Worm (Caenorhabditis elegans) whole organism, L1 larva: ENCODE measurements around the gene cogc-4.

Source experiments
- ama-1 ChIP-seq: fragments of 150-350 bp; optimal IDR thresholded peaks from 2 replicates; lab custom pipeline; 2014
- ceh-90 ChIP-seq: sonication (generic microtip); optimal IDR thresholded peaks from 2 replicates; lab custom pipeline; 2016; ENCODE audit warnings: missing genetic modification characterization, missing compliant biosample characterization
- egl-13 ChIP-seq: sonication (generic microtip); optimal IDR thresholded peaks from 2 replicates; lab custom pipeline; 2016; ENCODE audit warnings: missing genotype, missing genetic modification reagents, missing genetic modification characterization, missing compliant biosample characterization
- fkh-10 ChIP-seq: sonication (generic microtip); optimal IDR thresholded peaks from 2 replicates; lab custom pipeline; 2017; ENCODE audit warnings: missing biosample characterization, missing genetic modification reagents, missing genetic modification characterization
- rnt-1 ChIP-seq: sonication (generic microtip); optimal IDR thresholded peaks from 2 replicates; lab custom pipeline; 2016; ENCODE audit warnings: mild to moderate bottlenecking, missing genetic modification characterization, moderate library complexity, missing compliant biosample characterization
- tbx-2 ChIP-seq: sonication (generic microtip); optimal IDR thresholded peaks from 2 replicates; lab custom pipeline; 2016; ENCODE audit warnings: missing genetic modification characterization, missing compliant biosample characterization

DNA sequence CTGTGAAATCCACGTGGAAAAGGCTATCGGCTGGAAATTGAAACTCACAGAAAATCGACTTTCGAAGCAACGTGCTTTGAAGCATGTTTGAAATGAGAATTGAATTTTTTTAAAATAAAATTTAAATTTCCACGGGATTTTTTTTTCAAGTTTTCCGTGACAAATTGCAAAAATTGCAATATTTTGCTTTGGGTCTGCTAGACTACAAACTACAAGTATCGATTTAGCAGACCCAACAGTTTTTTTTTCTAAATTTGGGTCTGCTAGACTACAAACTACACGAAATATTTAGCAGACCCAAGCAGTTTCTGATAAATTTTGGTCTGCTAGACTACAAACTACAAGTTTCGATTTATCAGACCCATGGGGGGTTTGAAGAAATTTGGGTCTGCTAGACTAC is 8.1 kb downstream of the cogc-4 start, which contains the start of gene Y51H7C.9:
- TF ChIP-seq egl-13 (tag; lab: Kevin White, UChicago) (no peak), ceh-90 (no peak), tbx-2 (tag; lab: Kevin White, UChicago) (no peak), rnt-1 (tag; lab: Kevin White, UChicago) (no peak), ama-1 (lab: Kevin White, UChicago) (no peak), fkh-10 (GFP tag; lab: Kevin White, UChicago) (no peak)
